Worm (Caenorhabditis elegans) whole organism, L4/young adult: Measurements from ENCODE around the gene fbxa-26.

Source experiments
- W03F9.2 ChIP-seq: fragments of 150-350 bp; optimal IDR thresholded peaks from 2 replicates; lab custom pipeline; 2014; ENCODE audit warnings: missing biosample characterization, missing genetic modification characterization
- him-1 ChIP-seq: sonication (generic microtip); optimal IDR thresholded peaks from 2 replicates; lab custom pipeline; 2016; ENCODE audit warnings: missing genotype, missing genetic modification reagents, missing genetic modification characterization, missing compliant biosample characterization

ce11 chrIII:1354523-1354922 is 12.2 kb upstream of the fbxa-26 start:
- TF ChIP-seq him-1, result no peak
- no peak for TF ChIP-seq W03F9.2
